Worm (Caenorhabditis elegans) whole organism, mixed stage, embryonic: ENCODE data around the gene syx-5.

Experiments used
- blmp-1 ChIP-seq: fragments of 150-350 bp; optimal IDR thresholded peaks from 2 replicates; lab custom pipeline; 2014; ENCODE audit warnings: missing biosample characterization, missing genetic modification characterization
- ces-1 ChIP-seq: fragments of 150-350 bp; optimal IDR thresholded peaks from 2 replicates; lab custom pipeline; 2014; ENCODE audit warnings: missing biosample characterization, missing genetic modification reagents, missing genetic modification characterization
- drap-1 ChIP-seq: fragments of 200-800 bp; sonication (Bioruptor generic); optimal IDR thresholded peaks from 3 replicates; lab custom pipeline; 2018; ENCODE audit warnings: mild to moderate bottlenecking, missing genetic modification characterization, missing compliant biosample characterization
- lsy-2 ChIP-seq: fragments of 150-350 bp; optimal IDR thresholded peaks from 2 replicates; lab custom pipeline; 2014; ENCODE audit warnings: missing biosample characterization, missing genetic modification characterization
- mep-1 ChIP-seq: fragments of 150-350 bp; optimal IDR thresholded peaks from 2 replicates; lab custom pipeline; 2017; ENCODE audit warnings: missing biosample characterization, missing genetic modification reagents, missing genetic modification characterization, inconsistent platforms
- nhr-12 ChIP-seq: fragments of 150-350 bp; optimal IDR thresholded peaks from 2 replicates; lab custom pipeline; 2014; ENCODE audit warnings: missing biosample characterization, missing genetic modification characterization
- nhr-237 ChIP-seq: fragments of 150-350 bp; optimal IDR thresholded peaks from 2 replicates; lab custom pipeline; 2014; ENCODE audit warnings: missing biosample characterization, missing genetic modification characterization
- nhr-28 ChIP-seq: fragments of 150-350 bp; optimal IDR thresholded peaks from 2 replicates; lab custom pipeline; 2014; ENCODE audit warnings: missing biosample characterization, missing genetic modification characterization
- snpc-4 ChIP-seq: fragments of 150-350 bp; optimal IDR thresholded peaks from 2 replicates; lab custom pipeline; 2014; ENCODE audit warnings: missing biosample characterization, missing genetic modification characterization
- sptf-1 ChIP-seq: sonication (generic microtip); optimal IDR thresholded peaks from 2 replicates; lab custom pipeline; 2017; ENCODE audit warnings: mild to moderate bottlenecking, missing genetic modification characterization, moderate library complexity, missing compliant biosample characterization
- unc-39 ChIP-seq: fragments of 150-350 bp; optimal IDR thresholded peaks from 2 replicates; lab custom pipeline; 2014; ENCODE audit warnings: missing biosample characterization, missing genetic modification characterization
- unc-62 ChIP-seq: fragments of 150-350 bp; optimal IDR thresholded peaks from 2 replicates; lab custom pipeline; 2014; ENCODE audit warnings: missing biosample characterization, missing genetic modification reagents, missing genetic modification characterization

DNA sequence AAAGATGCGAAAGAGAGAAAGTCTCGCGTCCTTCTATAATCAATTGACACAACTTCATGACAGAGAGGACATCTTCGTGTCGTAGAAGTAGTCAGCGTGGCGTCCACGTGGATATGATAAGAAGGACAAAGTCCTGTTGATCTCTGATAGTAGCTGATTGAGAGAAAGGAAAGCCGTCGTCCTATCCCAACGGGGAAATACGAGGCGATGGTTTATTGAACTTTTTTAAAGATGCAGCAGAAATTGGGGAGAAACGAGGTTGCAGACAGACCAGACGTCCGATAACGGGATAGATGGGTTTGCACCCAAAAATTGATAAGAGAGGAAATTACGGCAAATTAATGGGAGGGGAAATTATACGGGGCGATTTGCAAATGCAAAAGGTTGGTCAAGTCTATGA is 37.8 kb downstream of the syx-5 start:
- no peak for TF ChIP-seq unc-39
- no peak for TF ChIP-seq unc-62
- no peak for TF ChIP-seq drap-1 (GFP tag; lab: Kevin White, UChicago)
- no peak for TF ChIP-seq nhr-237 (tag; lab: Kevin White, UChicago)
- TF ChIP-seq mep-1: no peak
- no peak for TF ChIP-seq nhr-12 (tag; lab: Kevin White, UChicago)
- TF ChIP-seq sptf-1: no peak
- no peak for TF ChIP-seq nhr-28 (tag; lab: Kevin White, UChicago)
- TF ChIP-seq ces-1 (GFP tag; lab: Kevin White, UChicago): no peak
- no peak for TF ChIP-seq snpc-4 (tag; lab: Kevin White, UChicago)
- no peak for TF ChIP-seq lsy-2 (tag; lab: Kevin White, UChicago)
- peak; percentile 33 for TF ChIP-seq blmp-1 (tag; lab: Kevin White, UChicago)
